In genomic region chr2L:9700454-9700853, dm6 we compare ENCODE assay signal across 1 fruit fly cellular context.
TF ChIP-seq lines count a peak whose summit lies in the region.

TSS of gene pelo (plus strand) at chr2L:9700810.

TF ChIP-seq in whole organism, embryonic, 481 proteins besides CTCF, POLR2A, EP300 and RAD21 (continued from another document and continues in another):
- TF ChIP-seq sqz (GFP tag; optimal IDR thresholded peaks at IDR 0.05; lab: Kevin White, UChicago), result no peak
- peak; percentile 3 for TF ChIP-seq pum (GFP tag; optimal IDR thresholded peaks at IDR 0.05; lab: Kevin White, UChicago)
- no peak for TF ChIP-seq mam (GFP tag; optimal IDR thresholded peaks at IDR 0.05; lab: Kevin White, UChicago)
- no peak for TF ChIP-seq GATAe (GFP tag; conservative IDR thresholded peaks at IDR 0.05; lab: Robert Waterston, UW)
- TF ChIP-seq ewg (GFP tag; optimal IDR thresholded peaks at IDR 0.05; lab: Kevin White, UChicago), result peak; percentile 42
- no peak for TF ChIP-seq Oaz (GFP tag; IDR thresholded peaks at IDR 0.05; lab: Robert Waterston, UW)
- no peak for TF ChIP-seq jumu (GFP tag; optimal IDR thresholded peaks at IDR 0.05; lab: Kevin White, UChicago)
- TF ChIP-seq CG14050 (GFP tag; IDR thresholded peaks at IDR 0.05; lab: Robert Waterston, UW), result peak; percentile 55
- peak; percentile 37 for TF ChIP-seq CG1529 (GFP tag; optimal IDR thresholded peaks at IDR 0.05; lab: Kevin White, UChicago)
- no peak for TF ChIP-seq Bgb (GFP tag; IDR thresholded peaks at IDR 0.05; lab: Robert Waterston, UW; ENCODE audit: partially characterized antibody)
- TF ChIP-seq Lim3 (GFP tag; IDR thresholded peaks at IDR 0.05; lab: Robert Waterston, UW), result no peak
- TF ChIP-seq CG15073 (GFP tag; optimal IDR thresholded peaks at IDR 0.05; lab: Kevin White, UChicago), result no peak
- TF ChIP-seq Hr39 (optimal IDR thresholded peaks at IDR 0.05; lab: Kevin White, UChicago), result no peak
- TF ChIP-seq stwl (tag; optimal IDR thresholded peaks at IDR 0.05; lab: Kevin White, UChicago), result peak; percentile 40
- TF ChIP-seq chinmo (GFP tag; IDR thresholded peaks at IDR 0.05; lab: Robert Waterston, UW; ENCODE audit: partially characterized antibody), result no peak
- peak; percentile 11 for TF ChIP-seq CG17186 (GFP tag; optimal IDR thresholded peaks at IDR 0.05; lab: Kevin White, UChicago)
- peak; percentile 45; the same call in 1 of the 2 replicates for TF ChIP-seq CG8765 (GFP tag; IDR thresholded peaks at IDR 0.05; lab: Robert Waterston, UW)
- peak; percentile 1 for TF ChIP-seq Elba2 (GFP tag; optimal IDR thresholded peaks at IDR 0.05; lab: Kevin White, UChicago)
- peak; percentile 43; the same call in 2 of the 3 replicates for TF ChIP-seq Aef1 (GFP tag; IDR thresholded peaks at IDR 0.05; lab: Robert Waterston, UW)
- TF ChIP-seq Deaf1 (tag; optimal IDR thresholded peaks at IDR 0.05; lab: Kevin White, UChicago), result peak; percentile 45
- TF ChIP-seq CG4730 (GFP tag; IDR thresholded peaks at IDR 0.05; lab: Robert Waterston, UW), result peak; percentile 56
- TF ChIP-seq CG31441 (GFP tag; IDR thresholded peaks at IDR 0.05; lab: Robert Waterston, UW), result peak; percentile 75
- peak; percentile 52 for TF ChIP-seq CG6683 (GFP tag; optimal IDR thresholded peaks at IDR 0.05; lab: Kevin White, UChicago)
- TF ChIP-seq lab (GFP tag; optimal IDR thresholded peaks at IDR 0.05; lab: Kevin White, UChicago), result peak; percentile 81
- peak; percentile 73 for TF ChIP-seq grau (tag; optimal IDR thresholded peaks at IDR 0.05; lab: Kevin White, UChicago)
- peak; percentile 41 for TF ChIP-seq fd3F (GFP tag; optimal IDR thresholded peaks at IDR 0.05; lab: Kevin White, UChicago)
- no peak for TF ChIP-seq jing (GFP tag; optimal IDR thresholded peaks at IDR 0.05; lab: Kevin White, UChicago)
- peak; percentile 20 for TF ChIP-seq Dip3 (GFP tag; optimal IDR thresholded peaks at IDR 0.05; lab: Kevin White, UChicago)
- peak; percentile 2 for TF ChIP-seq CG2875 (GFP tag; optimal IDR thresholded peaks at IDR 0.05; lab: Kevin White, UChicago)
- TF ChIP-seq CG11247 (GFP tag; IDR thresholded peaks at IDR 0.05; lab: Robert Waterston, UW), result 0 out of 2 replicates have a peak, but pooled peaks have one; percentile 24
- peak; percentile 34 for TF ChIP-seq odd (GFP tag; optimal IDR thresholded peaks at IDR 0.05; lab: Kevin White, UChicago)
- TF ChIP-seq gsb (GFP tag; IDR thresholded peaks at IDR 0.05; lab: Robert Waterston, UW), result no peak
- TF ChIP-seq Fer1 (GFP tag; optimal IDR thresholded peaks at IDR 0.05; lab: Kevin White, UChicago), result peak; percentile 75
- TF ChIP-seq Fer3 (tag; optimal IDR thresholded peaks at IDR 0.05; lab: Kevin White, UChicago), result peak; percentile 51
- TF ChIP-seq Nf-YC (tag; optimal IDR thresholded peaks at IDR 0.05; lab: Kevin White, UChicago), result peak; percentile 69
- no peak for TF ChIP-seq Antp (GFP tag; optimal IDR thresholded peaks at IDR 0.05; lab: Kevin White, UChicago)
- TF ChIP-seq slp2 (GFP tag; optimal IDR thresholded peaks at IDR 0.05; lab: Kevin White, UChicago), result no peak
- no peak for TF ChIP-seq CG3163 (GFP tag; optimal IDR thresholded peaks at IDR 0.05; lab: Kevin White, UChicago)
- TF ChIP-seq Doc2 (GFP tag; IDR thresholded peaks at IDR 0.05; lab: Robert Waterston, UW), result no peak
- TF ChIP-seq CG13424 (tag; optimal IDR thresholded peaks at IDR 0.05; lab: Kevin White, UChicago), result peak; percentile 71
- no peak for TF ChIP-seq pan (optimal IDR thresholded peaks at IDR 0.05; lab: Kevin White, UChicago)
- TF ChIP-seq pan (GFP tag; optimal IDR thresholded peaks at IDR 0.05 in 1 of 2, IDR thresholded peaks at IDR 0.05 in 1 of 2), result peak in 1 of 2 experiments; percentile 69
- peak; percentile 56 for TF ChIP-seq CG7556 (GFP tag; optimal IDR thresholded peaks at IDR 0.05; lab: Kevin White, UChicago)
- no peak for TF ChIP-seq CG7786 (GFP tag; optimal IDR thresholded peaks at IDR 0.05; lab: Kevin White, UChicago)
- peak; percentile 42 for TF ChIP-seq CG4854 (GFP tag; optimal IDR thresholded peaks at IDR 0.05; lab: Kevin White, UChicago)
- TF ChIP-seq shn (GFP tag; optimal IDR thresholded peaks at IDR 0.05; lab: Kevin White, UChicago), result no peak
- peak; percentile 67 for TF ChIP-seq Atf6 (GFP tag; IDR thresholded peaks at IDR 0.05; lab: Robert Waterston, UW)
- TF ChIP-seq HmgZ (tag; optimal IDR thresholded peaks at IDR 0.05; lab: Kevin White, UChicago), result peak; percentile 86
- peak; percentile 76 for TF ChIP-seq CG10147 (GFP tag; optimal IDR thresholded peaks at IDR 0.05; lab: Kevin White, UChicago)
- TF ChIP-seq CG30403 (GFP tag; optimal IDR thresholded peaks at IDR 0.05; lab: Kevin White, UChicago), result peak; percentile 71
- TF ChIP-seq CG8290 (GFP tag; optimal IDR thresholded peaks at IDR 0.05; lab: Kevin White, UChicago), result peak; percentile 25
- TF ChIP-seq CG8290 (tag; optimal IDR thresholded peaks at IDR 0.05; lab: Kevin White, UChicago), result no peak
- no peak for TF ChIP-seq CG2129 (GFP tag; IDR thresholded peaks at IDR 0.05; lab: Robert Waterston, UW; ENCODE audit: partially characterized antibody)
- TF ChIP-seq gt (GFP tag; IDR thresholded peaks at IDR 0.05; lab: Robert Waterston, UW), result no peak
- no peak for TF ChIP-seq CG4282 (GFP tag; optimal IDR thresholded peaks at IDR 0.05; lab: Kevin White, UChicago)
- TF ChIP-seq Dad (GFP tag; optimal IDR thresholded peaks at IDR 0.05; lab: Kevin White, UChicago), result no peak
- peak; percentile 68 for TF ChIP-seq CG11504 (tag; optimal IDR thresholded peaks at IDR 0.05; lab: Kevin White, UChicago)
- TF ChIP-seq CG10462 (GFP tag; optimal IDR thresholded peaks at IDR 0.05; lab: Kevin White, UChicago), result no peak
- TF ChIP-seq Rfx (GFP tag; IDR thresholded peaks at IDR 0.05; lab: Robert Waterston, UW), result peak; percentile 72
- TF ChIP-seq CG10431 (GFP tag; optimal IDR thresholded peaks at IDR 0.05; lab: Kevin White, UChicago), result no peak
- no peak for TF ChIP-seq CG10321 (GFP tag; IDR thresholded peaks at IDR 0.05; lab: Robert Waterston, UW)
- TF ChIP-seq CG15269 (tag; optimal IDR thresholded peaks at IDR 0.05; lab: Kevin White, UChicago), result peak; percentile 61
- TF ChIP-seq D19B (GFP tag; optimal IDR thresholded peaks at IDR 0.05; lab: Kevin White, UChicago), result peak; percentile 40
- TF ChIP-seq gem (tag; optimal IDR thresholded peaks at IDR 0.05; lab: Kevin White, UChicago), result peak; percentile 83
- peak; percentile 33; the same call in 1 of the 3 replicates for TF ChIP-seq ase (GFP tag; IDR thresholded peaks at IDR 0.05; lab: Robert Waterston, UW)
- TF ChIP-seq ATbp (GFP tag; optimal IDR thresholded peaks at IDR 0.05; lab: Kevin White, UChicago), result peak; percentile 5
- no peak for TF ChIP-seq CG17802 (tag; optimal IDR thresholded peaks at IDR 0.05; lab: Kevin White, UChicago)
- TF ChIP-seq luna (GFP tag; optimal IDR thresholded peaks at IDR 0.05; lab: Kevin White, UChicago), result no peak
- peak; percentile 73 for TF ChIP-seq CG3281 (GFP tag; optimal IDR thresholded peaks at IDR 0.05; lab: Kevin White, UChicago)
- TF ChIP-seq ac (GFP tag; optimal IDR thresholded peaks at IDR 0.05; lab: Kevin White, UChicago), result no peak
- TF ChIP-seq CG1024 (GFP tag; IDR thresholded peaks at IDR 0.05; lab: Robert Waterston, UW), result no peak
- TF ChIP-seq CG2120 (GFP tag; optimal IDR thresholded peaks at IDR 0.05; lab: Kevin White, UChicago), result peak; percentile 70
- TF ChIP-seq CG17359 (tag; optimal IDR thresholded peaks at IDR 0.05; lab: Kevin White, UChicago), result peak; percentile 50
- TF ChIP-seq crol (GFP tag; IDR thresholded peaks at IDR 0.05; lab: Robert Waterston, UW), result no peak
- TF ChIP-seq Med (GFP tag; lab: Kevin White, UChicago), result peak; percentile 81
- no peak for TF ChIP-seq CG1647 (GFP tag; optimal IDR thresholded peaks at IDR 0.05; lab: Kevin White, UChicago)
- TF ChIP-seq Scr (GFP tag; IDR thresholded peaks at IDR 0.05; lab: Robert Waterston, UW; ENCODE audit: partially characterized antibody), result no peak
- peak; percentile 20 for TF ChIP-seq exex (tag; optimal IDR thresholded peaks at IDR 0.05; lab: Kevin White, UChicago)
- TF ChIP-seq gro (GFP tag; optimal IDR thresholded peaks at IDR 0.05; lab: Kevin White, UChicago), result no peak
- TF ChIP-seq CG10959 (GFP tag; IDR thresholded peaks at IDR 0.05; lab: Robert Waterston, UW), result no peak
- TF ChIP-seq CG10565 (GFP tag; optimal IDR thresholded peaks at IDR 0.05; lab: Kevin White, UChicago), result no peak
- peak; percentile 45 for TF ChIP-seq corto (GFP tag; optimal IDR thresholded peaks at IDR 0.05; lab: Kevin White, UChicago)
- peak; percentile 76 for TF ChIP-seq CG32532 (GFP tag; IDR thresholded peaks at IDR 0.05; lab: Robert Waterston, UW)
- no peak for TF ChIP-seq ERR (GFP tag; optimal IDR thresholded peaks at IDR 0.05; lab: Kevin White, UChicago)
- TF ChIP-seq HLH3B (GFP tag; IDR thresholded peaks at IDR 0.05; lab: Robert Waterston, UW), result peak; percentile 54; the same call in 1 of the 2 replicates
- TF ChIP-seq kay (GFP tag; optimal IDR thresholded peaks at IDR 0.05; lab: Kevin White, UChicago), result peak; percentile 20
- TF ChIP-seq CG9437 (GFP tag; optimal IDR thresholded peaks at IDR 0.05; lab: Kevin White, UChicago), result peak; percentile 21
- peak; percentile 43 for TF ChIP-seq CG15011 (GFP tag; optimal IDR thresholded peaks at IDR 0.05; lab: Kevin White, UChicago)
- TF ChIP-seq Poxn (GFP tag; IDR thresholded peaks at IDR 0.05; lab: Robert Waterston, UW), result 0 out of 2 replicates have a peak, but pooled peaks have one; percentile 41
- TF ChIP-seq CG11695 (GFP tag; IDR thresholded peaks at IDR 0.05; lab: Robert Waterston, UW), result peak; percentile 62; the same call in 2 of the 3 replicates
- no peak for TF ChIP-seq tna (GFP tag; IDR thresholded peaks at IDR 0.05; lab: Robert Waterston, UW; ENCODE audit: partially characterized antibody)
- no peak for TF ChIP-seq CG7357 (GFP tag; IDR thresholded peaks at IDR 0.05; lab: Robert Waterston, UW)
- peak; percentile 68; the same call in 1 of the 3 replicates for TF ChIP-seq ken (GFP tag; IDR thresholded peaks at IDR 0.05; lab: Robert Waterston, UW)
- no peak; the same call in 1 of the 2 replicates for TF ChIP-seq CG13287 (GFP tag; IDR thresholded peaks at IDR 0.05; lab: Robert Waterston, UW; ENCODE audit: partially characterized antibody)
- no peak for TF ChIP-seq psq (GFP tag; optimal IDR thresholded peaks at IDR 0.05; lab: Kevin White, UChicago)
- no peak for TF ChIP-seq ems (GFP tag; optimal IDR thresholded peaks at IDR 0.05; lab: Kevin White, UChicago)
- peak; percentile 10 for TF ChIP-seq CG12104 (GFP tag; optimal IDR thresholded peaks at IDR 0.05; lab: Kevin White, UChicago)
- no peak for TF ChIP-seq dati (GFP tag; IDR thresholded peaks at IDR 0.05; lab: Robert Waterston, UW)
- peak; percentile 64 for TF ChIP-seq CG18262 (tag; optimal IDR thresholded peaks at IDR 0.05; lab: Kevin White, UChicago)
- TF ChIP-seq CG3838 (GFP tag; optimal IDR thresholded peaks at IDR 0.05; lab: Kevin White, UChicago), result no peak
- no peak for TF ChIP-seq usp (GFP tag; optimal IDR thresholded peaks at IDR 0.05; lab: Kevin White, UChicago)
- no peak for TF ChIP-seq CG3726 (GFP tag; IDR thresholded peaks at IDR 0.05; lab: Robert Waterston, UW)
- TF ChIP-seq pb (GFP tag; optimal IDR thresholded peaks at IDR 0.05; lab: Kevin White, UChicago), result no peak
- peak; percentile 71 for TF ChIP-seq unpg (GFP tag; optimal IDR thresholded peaks at IDR 0.05; lab: Kevin White, UChicago)
- peak; percentile 49 for TF ChIP-seq Blimp-1 (GFP tag; optimal IDR thresholded peaks at IDR 0.05; lab: Kevin White, UChicago)
- TF ChIP-seq CG17829 (tag; optimal IDR thresholded peaks at IDR 0.05; lab: Kevin White, UChicago), result peak; percentile 71
- TF ChIP-seq CG8281 (tag; optimal IDR thresholded peaks at IDR 0.05; lab: Kevin White, UChicago), result peak; percentile 4
- no peak for TF ChIP-seq HLHmδ (GFP tag; optimal IDR thresholded peaks at IDR 0.05; lab: Kevin White, UChicago)
- TF ChIP-seq CG7745 (tag; optimal IDR thresholded peaks at IDR 0.05; lab: Kevin White, UChicago), result no peak
- peak; percentile 70 for TF ChIP-seq al (GFP tag; IDR thresholded peaks at IDR 0.05; lab: Robert Waterston, UW)
- TF ChIP-seq NC2β (GFP tag; optimal IDR thresholded peaks at IDR 0.05; lab: Kevin White, UChicago), result no peak
- TF ChIP-seq CG18476 (GFP tag; optimal IDR thresholded peaks at IDR 0.05; lab: Kevin White, UChicago), result peak; percentile 39
- TF ChIP-seq Mes4 (GFP tag; optimal IDR thresholded peaks at IDR 0.05; lab: Kevin White, UChicago), result no peak
- peak; percentile 81 for TF ChIP-seq CG15514 (GFP tag; optimal IDR thresholded peaks at IDR 0.05; lab: Kevin White, UChicago)
- peak; percentile 69 for TF ChIP-seq sens (GFP tag; lab: Kevin White, UChicago)
- no peak for TF ChIP-seq Atf-2 (GFP tag; optimal IDR thresholded peaks at IDR 0.05; lab: Kevin White, UChicago)
- TF ChIP-seq Sox100B (GFP tag; optimal IDR thresholded peaks at IDR 0.05; lab: Kevin White, UChicago), result peak; percentile 60
- peak; percentile 11 for TF ChIP-seq CG12769 (tag; optimal IDR thresholded peaks at IDR 0.05; lab: Kevin White, UChicago)
- TF ChIP-seq CG11723 (GFP tag; optimal IDR thresholded peaks at IDR 0.05; lab: Kevin White, UChicago), result peak; percentile 55
- TF ChIP-seq CG12155 (GFP tag; optimal IDR thresholded peaks at IDR 0.05; lab: Kevin White, UChicago), result peak; percentile 68
- TF ChIP-seq CG30020 (tag; optimal IDR thresholded peaks at IDR 0.05; lab: Kevin White, UChicago), result peak; percentile 55
- peak; percentile 49 for TF ChIP-seq Sox102F (GFP tag; optimal IDR thresholded peaks at IDR 0.05; lab: Kevin White, UChicago)
- TF ChIP-seq scrt (GFP tag; optimal IDR thresholded peaks at IDR 0.05; lab: Kevin White, UChicago), result peak; percentile 66
- no peak for TF ChIP-seq croc (GFP tag; conservative IDR thresholded peaks at IDR 0.05; lab: Robert Waterston, UW)
- TF ChIP-seq fd102C (GFP tag; optimal IDR thresholded peaks at IDR 0.05; lab: Kevin White, UChicago), result peak; percentile 15
- no peak for TF ChIP-seq ftz-f1 (GFP tag; optimal IDR thresholded peaks at IDR 0.05; lab: Kevin White, UChicago)
- no peak for TF ChIP-seq HLH4C (GFP tag; IDR thresholded peaks at IDR 0.05; lab: Robert Waterston, UW; ENCODE audit: partially characterized antibody)
- no peak for TF ChIP-seq Mrtf (GFP tag; IDR thresholded peaks at IDR 0.05; lab: Robert Waterston, UW)
- peak; percentile 22 for TF ChIP-seq Abd-B (GFP tag; optimal IDR thresholded peaks at IDR 0.05; lab: Kevin White, UChicago)
- no peak for TF ChIP-seq fru (optimal IDR thresholded peaks at IDR 0.05; lab: Kevin White, UChicago)
- TF ChIP-seq B-H2 (GFP tag; optimal IDR thresholded peaks at IDR 0.05; lab: Kevin White, UChicago), result peak; percentile 44
- TF ChIP-seq Stat92E (GFP tag; optimal IDR thresholded peaks at IDR 0.05; lab: Kevin White, UChicago), result peak in 1 of 3 experiments; percentile 2
- peak; percentile 22 for TF ChIP-seq CG18011 (GFP tag; optimal IDR thresholded peaks at IDR 0.05; lab: Kevin White, UChicago)
- peak; percentile 90 for TF ChIP-seq Kr (GFP tag; optimal IDR thresholded peaks at IDR 0.05; lab: Kevin White, UChicago)
